Worm (Caenorhabditis elegans) whole organism, mixed stage, embryonic: ENCODE data around the gene C03E10.1.

Experiments
- cnd-1 ChIP-seq: fragments of 200-800 bp; sonication (Bioruptor generic); optimal IDR thresholded peaks from 2 replicates; lab custom pipeline; 2018; ENCODE audit warnings: mild to moderate bottlenecking, missing genetic modification characterization, missing compliant biosample characterization
- nhr-12 ChIP-seq: fragments of 150-350 bp; optimal IDR thresholded peaks from 2 replicates; lab custom pipeline; 2014; ENCODE audit warnings: missing biosample characterization, missing genetic modification characterization

DNA sequence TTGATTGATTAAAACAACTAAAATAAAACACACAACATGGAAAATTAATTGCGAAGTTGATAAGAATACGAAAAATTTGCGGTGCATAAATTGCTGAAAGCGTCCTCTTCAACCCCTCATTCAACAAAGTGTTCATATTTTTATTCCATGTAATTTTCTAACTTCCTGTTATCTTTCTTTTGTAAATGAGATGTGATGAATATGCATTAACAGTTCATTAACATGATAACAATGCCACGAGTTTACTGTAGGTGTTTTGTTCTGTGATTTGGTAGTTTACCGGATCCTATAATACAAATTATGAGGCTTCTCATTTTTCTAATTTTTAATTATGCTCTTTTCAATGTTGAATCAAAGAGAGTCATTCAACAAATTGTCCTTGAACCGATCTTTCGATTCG lies 38.1 kb downstream of the C03E10.1 start, which contains the start of gene F47G9.6:
- TF ChIP-seq nhr-12 (tag; lab: Kevin White, UChicago) (no peak), cnd-1 (no peak)
